Fruit fly (Drosophila melanogaster): Measurements from ENCODE around the gene fabp.

dm6 chr3R:11581340-11582252 lies 14.7 kb upstream of the fabp start, which contains the start of gene wkd:
- no peak for TF ChIP-seq CG32121 (GFP tag; IDR thresholded peaks at IDR 0.05)
- TF ChIP-seq CG8301 (tag; optimal IDR thresholded peaks at IDR 0.05): no peak
- TF ChIP-seq Ets98B (GFP tag; IDR thresholded peaks at IDR 0.05): no peak
- no peak for TF ChIP-seq CG14655 (GFP tag; optimal IDR thresholded peaks at IDR 0.05)
- no peak for TF ChIP-seq Pif1A (GFP tag; optimal IDR thresholded peaks at IDR 0.05)
- TF ChIP-seq CG12605 (GFP tag; IDR thresholded peaks at IDR 0.05): no peak
- no peak for TF ChIP-seq CG34367 (tag; optimal IDR thresholded peaks at IDR 0.05)
- TF ChIP-seq rn (GFP tag; IDR thresholded peaks at IDR 0.05): no peak

Data from whole organism, pupa.